Fruit fly (Drosophila melanogaster) whole organism, embryonic: Measurements from ENCODE around the gene Ythdc1.

Experiments
- Atf-2 ChIP-seq: fragments of 200-800 bp; sonication (Bioruptor generic); optimal IDR thresholded peaks from 2 replicates; lab custom pipeline; 2016; ENCODE audit warnings: missing biosample characterization, missing genetic modification characterization
- CG10543 ChIP-seq: fragments of 200-800 bp; sonication (Bioruptor generic); optimal IDR thresholded peaks from 3 replicates; lab custom pipeline; 2017; ENCODE audit warnings: missing biosample characterization, mild to moderate bottlenecking, missing genetic modification characterization, moderate library complexity
- CG11504 ChIP-seq: fragments of 200-800 bp; sonication (Bioruptor generic); optimal IDR thresholded peaks from 3 replicates; lab custom pipeline; 2019; ENCODE audit warnings: missing biosample characterization, mild to moderate bottlenecking, missing genetic modification characterization, moderate library complexity
- CG12071 ChIP-seq: fragments of 200-800 bp; sonication (Bioruptor generic); optimal IDR thresholded peaks from 3 replicates; lab custom pipeline; 2018; ENCODE audit warnings: missing biosample characterization, mild to moderate bottlenecking, missing genetic modification characterization
- CG12219 ChIP-seq: fragments of 200-800 bp; sonication (Bioruptor generic); optimal IDR thresholded peaks from 3 replicates; lab custom pipeline; 2018; ENCODE audit warnings: missing biosample characterization, mild to moderate bottlenecking, missing genetic modification characterization
- CG1233 ChIP-seq: fragments of 200-800 bp; sonication (Bioruptor generic); optimal IDR thresholded peaks from 4 replicates; lab custom pipeline; 2018; ENCODE audit warnings: missing biosample characterization, mild to moderate bottlenecking, missing genetic modification characterization
- CG12744 ChIP-seq: fragments of 200-800 bp; sonication (Bioruptor generic); optimal IDR thresholded peaks from 2 replicates; lab custom pipeline; 2016; ENCODE audit warnings: missing biosample characterization, missing genetic modification characterization
- CG12769 ChIP-seq: fragments of 200-800 bp; sonication (Bioruptor generic); optimal IDR thresholded peaks from 2 replicates; lab custom pipeline; 2019; ENCODE audit warnings: missing biosample characterization, mild to moderate bottlenecking, missing genetic modification characterization, moderate library complexity
- CG13894 ChIP-seq: fragments of 200-800 bp; sonication (Bioruptor generic); optimal IDR thresholded peaks from 3 replicates; lab custom pipeline; 2018; ENCODE audit warnings: missing biosample characterization, mild to moderate bottlenecking, missing genetic modification characterization, moderate library complexity
- CG14441 ChIP-seq: fragments of 200-800 bp; sonication (Bioruptor generic); IDR thresholded peaks from 2 replicates; pipeline ENCODE4 v1.3.6; 2022; ENCODE audit warnings: missing biosample characterization, missing genetic modification characterization
- CG14965 ChIP-seq: fragments of 200-800 bp; sonication (Bioruptor generic); optimal IDR thresholded peaks from 2 replicates; lab custom pipeline; 2016; ENCODE audit warnings: missing biosample characterization, missing genetic modification characterization, borderline replicate concordance
- CG15073 ChIP-seq: fragments of 200-800 bp; sonication (Bioruptor generic); optimal IDR thresholded peaks from 2 replicates; lab custom pipeline; 2016; ENCODE audit warnings: missing biosample characterization, missing genetic modification characterization
- CG17568 ChIP-seq: fragments of 200-800 bp; sonication (Bioruptor generic); optimal IDR thresholded peaks from 2 replicates; lab custom pipeline; 2018; ENCODE audit warnings: missing biosample characterization, mild to moderate bottlenecking, missing genetic modification characterization, moderate library complexity
- CG17829 ChIP-seq: fragments of 200-800 bp; optimal IDR thresholded peaks from 2 replicates; lab custom pipeline; 2019; ENCODE audit warnings: missing biosample characterization, mild to moderate bottlenecking, missing genetic modification characterization, moderate library complexity
- CG2116 ChIP-seq: fragments of 200-800 bp; sonication (Bioruptor generic); optimal IDR thresholded peaks from 3 replicates; lab custom pipeline; 2018; ENCODE audit warnings: missing biosample characterization, mild to moderate bottlenecking, missing genetic modification characterization
- CG2129 ChIP-seq: fragments of 200-800 bp; sonication (Bioruptor generic); IDR thresholded peaks from 2 replicates; pipeline ENCODE4 v1.3.6; 2022; ENCODE audit warnings: missing biosample characterization, missing genetic modification characterization; ENCODE audit not compliant: partially characterized antibody
- CG33557 ChIP-seq: fragments of 200-800 bp; sonication (Bioruptor generic); optimal IDR thresholded peaks from 2 replicates; lab custom pipeline; 2019; ENCODE audit warnings: missing biosample characterization, mild to moderate bottlenecking, missing genetic modification characterization, moderate library complexity
- CG34422 ChIP-seq: fragments of 200-800 bp; sonication (Bioruptor generic); IDR thresholded peaks from 3 replicates; pipeline ENCODE4 v1.3.6; 2022; ENCODE audit warnings: missing biosample characterization, missing genetic modification characterization
- CG3847 ChIP-seq: fragments of 200-800 bp; sonication (Bioruptor generic); IDR thresholded peaks from 2 replicates; pipeline ENCODE4 v1.3.6; 2022; ENCODE audit warnings: missing biosample characterization, missing genetic modification characterization
- CG3995 ChIP-seq: fragments of 200-800 bp; sonication (Bioruptor generic); optimal IDR thresholded peaks from 3 replicates; lab custom pipeline; 2016; ENCODE audit warnings: missing biosample characterization, missing genetic modification characterization
- CG4360 ChIP-seq: fragments of 200-800 bp; sonication (Bioruptor generic); IDR thresholded peaks from 2 replicates; pipeline ENCODE4 v1.3.6; 2022; ENCODE audit warnings: missing biosample characterization, missing genetic modification characterization
- CG6813 ChIP-seq: fragments of 200-800 bp; sonication (Bioruptor generic); optimal IDR thresholded peaks from 2 replicates; lab custom pipeline; 2017; ENCODE audit warnings: missing biosample characterization, missing genetic modification characterization, mild to moderate bottlenecking, moderate library complexity, missing genetic modification reagents
- CG8290 ChIP-seq, 3 experiments: fragments of 200-800 bp; sonication (Bioruptor generic); optimal IDR thresholded peaks; 2 replicates each; lab custom pipeline; 2016 to 2019; ENCODE audit warnings: missing biosample characterization in 3 of 3, missing genetic modification characterization in 3 of 3, mild to moderate bottlenecking in 2 of 3, moderate library complexity in 1 of 3
- Dbx ChIP-seq: fragments of 200-800 bp; sonication (Bioruptor generic); IDR thresholded peaks from 3 replicates; pipeline ENCODE4 v1.3.6; 2022; ENCODE audit warnings: missing biosample characterization, missing genetic modification characterization
- Deaf1 ChIP-seq: fragments of 200-800 bp; optimal IDR thresholded peaks from 3 replicates; lab custom pipeline; 2019; ENCODE audit warnings: missing biosample characterization, mild to moderate bottlenecking, missing genetic modification characterization, moderate library complexity
- Elba2 ChIP-seq: fragments of 200-800 bp; sonication (Bioruptor generic); optimal IDR thresholded peaks from 3 replicates; lab custom pipeline; 2016; ENCODE audit warnings: missing biosample characterization, missing genetic modification characterization
- Ets97D ChIP-seq: fragments of 200-800 bp; sonication (Bioruptor generic); optimal IDR thresholded peaks from 3 replicates; lab custom pipeline; 2016; ENCODE audit warnings: missing biosample characterization, missing genetic modification characterization
- HmgZ ChIP-seq: fragments of 200-800 bp; sonication (Bioruptor generic); optimal IDR thresholded peaks from 2 replicates; lab custom pipeline; 2018; ENCODE audit warnings: missing biosample characterization, mild to moderate bottlenecking, missing genetic modification characterization
- MBD-R2 ChIP-seq: fragments of 200-800 bp; sonication (Bioruptor generic); IDR thresholded peaks from 2 replicates; pipeline ENCODE4 v1.3.6; 2022; ENCODE audit warnings: missing biosample characterization, missing genetic modification characterization
- Med ChIP-seq: fragments of 200-800 bp; sonication (Bioruptor generic); peaks from one replicate; lab custom pipeline; 2016; ENCODE audit warnings: missing biosample characterization, missing genetic modification characterization, mild to moderate bottlenecking, inconsistent platforms, moderate library complexity
- Meics ChIP-seq: fragments of 200-800 bp; sonication (Bioruptor generic); optimal IDR thresholded peaks from 2 replicates; lab custom pipeline; 2017; ENCODE audit warnings: missing biosample characterization, mild to moderate bottlenecking, missing genetic modification characterization
- NFAT ChIP-seq: fragments of 200-800 bp; sonication (Bioruptor generic); IDR thresholded peaks from 2 replicates; pipeline ENCODE4 v1.3.6; 2022; ENCODE audit warnings: missing biosample characterization, missing genetic modification characterization
- Opbp ChIP-seq: fragments of 200-800 bp; sonication (Bioruptor generic); IDR thresholded peaks from 3 replicates; pipeline ENCODE4 v1.3.6; 2022; ENCODE audit warnings: missing biosample characterization, missing genetic modification characterization; ENCODE audit not compliant: partially characterized antibody
- amos ChIP-seq: fragments of 200-800 bp; sonication (Bioruptor generic); IDR thresholded peaks from 2 replicates; pipeline ENCODE4 v1.3.6; 2022; ENCODE audit warnings: missing biosample characterization, missing genetic modification characterization; ENCODE audit not compliant: partially characterized antibody
- az2 ChIP-seq: fragments of 200-800 bp; sonication (Bioruptor generic); optimal IDR thresholded peaks from 3 replicates; lab custom pipeline; 2016; ENCODE audit warnings: missing biosample characterization, missing genetic modification characterization
- chinmo ChIP-seq: fragments of 200-800 bp; sonication (Bioruptor generic); IDR thresholded peaks from 4 replicates; pipeline ENCODE4 v1.3.6; 2022; ENCODE audit warnings: missing biosample characterization, missing genetic modification characterization; ENCODE audit not compliant: partially characterized antibody
- en ChIP-seq: fragments of 200-800 bp; sonication (Bioruptor generic); optimal IDR thresholded peaks from 2 replicates; lab custom pipeline; 2016; ENCODE audit warnings: missing biosample characterization, missing genetic modification characterization
- lab ChIP-seq: fragments of 200-800 bp; sonication (Bioruptor generic); optimal IDR thresholded peaks from 3 replicates; lab custom pipeline; 2017; ENCODE audit warnings: missing biosample characterization, missing genetic modification characterization, mild to moderate bottlenecking, moderate library complexity, missing genetic modification reagents
- lmd ChIP-seq: fragments of 200-800 bp; sonication (Bioruptor generic); IDR thresholded peaks from 2 replicates; pipeline ENCODE4 v1.3.6; 2022; ENCODE audit warnings: missing biosample characterization, missing genetic modification characterization
- maf-S ChIP-seq: fragments of 200-800 bp; sonication (Bioruptor generic); optimal IDR thresholded peaks from 2 replicates; lab custom pipeline; 2016; ENCODE audit warnings: missing biosample characterization, missing genetic modification characterization
- nau ChIP-seq: fragments of 200-800 bp; sonication (Bioruptor generic); optimal IDR thresholded peaks from 3 replicates; lab custom pipeline; 2017; ENCODE audit warnings: missing biosample characterization, mild to moderate bottlenecking, missing genetic modification characterization, missing genetic modification reagents
- org-1 ChIP-seq: fragments of 200-800 bp; sonication (Bioruptor generic); optimal IDR thresholded peaks from 2 replicates; lab custom pipeline; 2017; ENCODE audit warnings: missing biosample characterization, missing genetic modification characterization
- tin ChIP-seq: fragments of 200-800 bp; sonication (Bioruptor generic); optimal IDR thresholded peaks from 3 replicates; lab custom pipeline; 2016; ENCODE audit warnings: missing biosample characterization, missing genetic modification characterization
- usp ChIP-seq: fragments of >200 bp; optimal IDR thresholded peaks from 2 replicates; lab custom pipeline; 2017; ENCODE audit warnings: missing biosample characterization, missing genetic modification characterization
- vvl ChIP-seq: fragments of 200-800 bp; sonication (Bioruptor generic); IDR thresholded peaks from 2 replicates; pipeline ENCODE4 v1.3.6; 2022; ENCODE audit warnings: missing biosample characterization, missing genetic modification characterization
- wor ChIP-seq: fragments of 200-800 bp; sonication (Bioruptor generic); IDR thresholded peaks from 2 replicates; pipeline ENCODE4 v1.3.6; 2022; ENCODE audit warnings: missing biosample characterization, missing genetic modification characterization
- zen ChIP-seq: fragments of 200-800 bp; sonication (Bioruptor generic); optimal IDR thresholded peaks from 3 replicates; lab custom pipeline; 2018; ENCODE audit warnings: missing biosample characterization, mild to moderate bottlenecking, missing genetic modification characterization, moderate library complexity
- zen2 ChIP-seq: fragments of 200-800 bp; sonication (Bioruptor generic); IDR thresholded peaks from 3 replicates; pipeline ENCODE4 v1.3.6; 2022; ENCODE audit warnings: missing biosample characterization, missing genetic modification characterization; ENCODE audit not compliant: partially characterized antibody

Ythdc1 gene

dm6 chr3L:3400555-3401198 lies 26.7 kb upstream of the Ythdc1 start (continued):
- no peak for TF ChIP-seq amos (GFP tag; lab: Robert Waterston, UW)
- no peak for TF ChIP-seq CG6813 (GFP tag; lab: Kevin White, UChicago)
- peak; percentile 67 for TF ChIP-seq Med (GFP tag; lab: Kevin White, UChicago)
- TF ChIP-seq nau, result peak; percentile 80
- TF ChIP-seq CG33557 (GFP tag; lab: Kevin White, UChicago), result no peak
- TF ChIP-seq CG10543, result peak; percentile 50
- TF ChIP-seq CG17568 (GFP tag; lab: Kevin White, UChicago), result no peak
- no peak for TF ChIP-seq org-1
- no peak for TF ChIP-seq wor (GFP tag; lab: Robert Waterston, UW)
- TF ChIP-seq CG14441 (GFP tag; lab: Robert Waterston, UW), result no peak
- TF ChIP-seq lab, result peak; percentile 35
- no peak for TF ChIP-seq maf-S (GFP tag; lab: Kevin White, UChicago)
- peak; percentile 1 for TF ChIP-seq HmgZ (tag; lab: Kevin White, UChicago)
- no peak for TF ChIP-seq CG12744 (GFP tag; lab: Kevin White, UChicago)
- TF ChIP-seq CG1233 (GFP tag; lab: Kevin White, UChicago), result no peak
- no peak for TF ChIP-seq usp (GFP tag; lab: Kevin White, UChicago)
- TF ChIP-seq zen, result no peak
- TF ChIP-seq chinmo (GFP tag; lab: Robert Waterston, UW), result 0 out of 4 replicates have a peak, but pooled peaks have one; percentile 64
- TF ChIP-seq MBD-R2, result no peak
- TF ChIP-seq CG15073 (GFP tag; lab: Kevin White, UChicago), result no peak
- TF ChIP-seq Ets97D, result no peak
- TF ChIP-seq Deaf1 (tag; lab: Kevin White, UChicago), result peak; percentile 75
- TF ChIP-seq CG12769 (tag; lab: Kevin White, UChicago), result no peak
- TF ChIP-seq az2 (GFP tag; lab: Kevin White, UChicago), result no peak
- TF ChIP-seq CG3995, result no peak
- no peak for TF ChIP-seq CG14965
- no peak for TF ChIP-seq Atf-2
- TF ChIP-seq vvl (GFP tag; lab: Robert Waterston, UW), result 0 out of 2 replicates have a peak, but pooled peaks have one; percentile 13
- no peak for TF ChIP-seq en
- TF ChIP-seq Elba2, result no peak
- no peak for TF ChIP-seq CG3847
- peak; percentile 8 for TF ChIP-seq Meics (GFP tag; lab: Kevin White, UChicago)
- TF ChIP-seq CG17829, result peak; percentile 16
- no peak for TF ChIP-seq CG8290 (GFP tag; optimal IDR thresholded peaks at IDR 0.05; lab: Kevin White, UChicago)
- peak in 1 of 2 experiments; percentile 39 for TF ChIP-seq CG8290 (tag; optimal IDR thresholded peaks at IDR 0.05; lab: Kevin White, UChicago)
- TF ChIP-seq zen2 (GFP tag; lab: Robert Waterston, UW), result 0 out of 3 replicates have a peak, but pooled peaks have one; percentile 36
- no peak for TF ChIP-seq CG34422 (GFP tag; lab: Robert Waterston, UW)
- TF ChIP-seq tin, result no peak
- TF ChIP-seq CG12071 (GFP tag; lab: Kevin White, UChicago), result no peak
- TF ChIP-seq lmd (GFP tag; lab: Robert Waterston, UW), result 0 out of 2 replicates have a peak, but pooled peaks have one; percentile 5
- TF ChIP-seq Dbx (GFP tag; lab: Robert Waterston, UW), result 0 out of 3 replicates have a peak, but pooled peaks have one; percentile 41
- no peak for TF ChIP-seq CG2116 (GFP tag; lab: Kevin White, UChicago)
- 0 out of 2 replicates have a peak, but pooled peaks have one; percentile 4 for TF ChIP-seq CG4360 (GFP tag; lab: Robert Waterston, UW)
- no peak for TF ChIP-seq CG2129 (GFP tag; lab: Robert Waterston, UW)
- peak; percentile 0 for TF ChIP-seq CG13894 (tag; lab: Kevin White, UChicago)
- peak; percentile 81 for TF ChIP-seq CG11504 (tag; lab: Kevin White, UChicago)
- TF ChIP-seq Opbp (GFP tag; lab: Robert Waterston, UW), result no peak
- no peak for TF ChIP-seq CG12219 (GFP tag; lab: Kevin White, UChicago)
- TF ChIP-seq NFAT (GFP tag; lab: Robert Waterston, UW), result 0 out of 2 replicates have a peak, but pooled peaks have one; percentile 33
